Fruit fly (Drosophila melanogaster) whole organism, embryonic: ENCODE results near the gene Est-Q.

ENCODE experiments used
- Aef1 ChIP-seq: fragments of 200-800 bp; sonication (Bioruptor generic); IDR thresholded peaks from 3 replicates; pipeline ENCODE4 v1.3.6; 2022; ENCODE audit warnings: missing biosample characterization, missing genetic modification characterization
- Antp ChIP-seq: fragments of 200-800 bp; sonication (Bioruptor generic); optimal IDR thresholded peaks from 3 replicates; lab custom pipeline; 2016; ENCODE audit warnings: missing biosample characterization, missing genetic modification characterization
- Bdp1 ChIP-seq: fragments of 200-800 bp; sonication (Bioruptor generic); optimal IDR thresholded peaks from 3 replicates; lab custom pipeline; 2016; ENCODE audit warnings: missing biosample characterization, missing genetic modification characterization
- CG10147 ChIP-seq: fragments of 200-800 bp; sonication (Bioruptor generic); optimal IDR thresholded peaks from 2 replicates; lab custom pipeline; 2019; ENCODE audit warnings: missing biosample characterization, mild to moderate bottlenecking, missing genetic modification characterization, moderate library complexity
- CG1024 ChIP-seq: fragments of 200-800 bp; sonication (Bioruptor generic); IDR thresholded peaks from 2 replicates; pipeline ENCODE4 v1.3.6; 2022; ENCODE audit warnings: missing biosample characterization, missing genetic modification characterization
- CG10267 ChIP-seq: fragments of 200-800 bp; sonication (Bioruptor generic); optimal IDR thresholded peaks from 2 replicates; lab custom pipeline; 2018; ENCODE audit warnings: missing biosample characterization, mild to moderate bottlenecking, missing genetic modification characterization, moderate library complexity
- CG11085 ChIP-seq: fragments of 200-800 bp; sonication (Bioruptor generic); IDR thresholded peaks from 2 replicates; pipeline ENCODE4 v1.3.6; 2022; ENCODE audit warnings: missing biosample characterization, missing genetic modification characterization
- CG11560 ChIP-seq: fragments of 200-800 bp; sonication (Bioruptor generic); IDR thresholded peaks from 3 replicates; pipeline ENCODE4 v1.3.6; 2022; ENCODE audit warnings: missing biosample characterization, missing genetic modification characterization
- CG13424 ChIP-seq: fragments of 200-800 bp; sonication (Bioruptor generic); optimal IDR thresholded peaks from 2 replicates; lab custom pipeline; 2019; ENCODE audit warnings: missing biosample characterization, mild to moderate bottlenecking, missing genetic modification characterization, moderate library complexity
- CG13894 ChIP-seq: fragments of 200-800 bp; sonication (Bioruptor generic); optimal IDR thresholded peaks from 3 replicates; lab custom pipeline; 2018; ENCODE audit warnings: missing biosample characterization, mild to moderate bottlenecking, missing genetic modification characterization, moderate library complexity
- CG14050 ChIP-seq: fragments of 200-800 bp; sonication (Bioruptor generic); IDR thresholded peaks from 3 replicates; pipeline ENCODE4 v1.3.6; 2022; ENCODE audit warnings: missing biosample characterization, missing genetic modification characterization
- CG15011 ChIP-seq: fragments of 200-800 bp; sonication (Bioruptor generic); optimal IDR thresholded peaks from 3 replicates; lab custom pipeline; 2018; ENCODE audit warnings: missing biosample characterization, mild to moderate bottlenecking, missing genetic modification characterization
- CG15514 ChIP-seq: fragments of 200-800 bp; sonication (Bioruptor generic); optimal IDR thresholded peaks from 3 replicates; lab custom pipeline; 2017; ENCODE audit warnings: missing biosample characterization, missing genetic modification characterization, mild to moderate bottlenecking, moderate library complexity, missing genetic modification reagents
- CG15696 ChIP-seq: fragments of 200-800 bp; sonication (Bioruptor generic); optimal IDR thresholded peaks from 2 replicates; lab custom pipeline; 2019; ENCODE audit warnings: missing biosample characterization, mild to moderate bottlenecking, missing genetic modification characterization, moderate library complexity
- CG17359 ChIP-seq: fragments of 200-800 bp; sonication (Bioruptor generic); optimal IDR thresholded peaks from 3 replicates; lab custom pipeline; 2018; ENCODE audit warnings: missing biosample characterization, mild to moderate bottlenecking, missing genetic modification characterization, moderate library complexity
- CG17802 ChIP-seq: fragments of 200-800 bp; sonication (Bioruptor generic); optimal IDR thresholded peaks from 2 replicates; lab custom pipeline; 2018; ENCODE audit warnings: missing biosample characterization, mild to moderate bottlenecking, missing genetic modification characterization, moderate library complexity
- CG2120 ChIP-seq: fragments of 200-800 bp; sonication (Bioruptor generic); optimal IDR thresholded peaks from 3 replicates; lab custom pipeline; 2016; ENCODE audit warnings: missing biosample characterization, missing genetic modification characterization
- CG2678 ChIP-seq: fragments of 200-800 bp; sonication (Bioruptor generic); optimal IDR thresholded peaks from 3 replicates; lab custom pipeline; 2019; ENCODE audit warnings: missing biosample characterization, mild to moderate bottlenecking, missing genetic modification characterization, moderate library complexity
- CG4404 ChIP-seq: fragments of 200-800 bp; sonication (Bioruptor generic); IDR thresholded peaks from 2 replicates; pipeline ENCODE4 v1.3.6; 2022; ENCODE audit warnings: missing biosample characterization, missing genetic modification characterization
- CG5180 ChIP-seq: fragments of 200-800 bp; sonication (Bioruptor generic); optimal IDR thresholded peaks from 3 replicates; lab custom pipeline; 2017; ENCODE audit warnings: missing biosample characterization, missing genetic modification characterization, mild to moderate bottlenecking, moderate library complexity, missing genetic modification reagents
- CG5245 ChIP-seq: fragments of 200-800 bp; sonication (Bioruptor generic); optimal IDR thresholded peaks from 3 replicates; lab custom pipeline; 2016; ENCODE audit warnings: missing biosample characterization, missing genetic modification characterization
- CG5953 ChIP-seq: fragments of 200-800 bp; sonication (Bioruptor generic); IDR thresholded peaks from 2 replicates; pipeline ENCODE4 v1.3.6; 2022; ENCODE audit warnings: missing biosample characterization, missing genetic modification characterization
- CG6791 ChIP-seq: fragments of 200-800 bp; sonication (Bioruptor generic); IDR thresholded peaks from 3 replicates; pipeline ENCODE4 v1.3.6; 2022; ENCODE audit warnings: missing biosample characterization, missing genetic modification characterization; ENCODE audit not compliant: partially characterized antibody
- CG9437 ChIP-seq: fragments of 200-800 bp; sonication (Bioruptor generic); optimal IDR thresholded peaks from 2 replicates; lab custom pipeline; 2018; ENCODE audit warnings: missing biosample characterization, mild to moderate bottlenecking, missing genetic modification characterization
- Dip2 ChIP-seq: fragments of 200-800 bp; sonication (Bioruptor generic); IDR thresholded peaks from 2 replicates; pipeline ENCODE4 v1.3.6; 2022; ENCODE audit warnings: missing biosample characterization, missing genetic modification characterization
- Doc3 ChIP-seq: fragments of 200-800 bp; sonication (Bioruptor generic); IDR thresholded peaks from 3 replicates; pipeline ENCODE4 v1.3.6; 2022; ENCODE audit warnings: missing biosample characterization, missing genetic modification characterization; ENCODE audit not compliant: partially characterized antibody
- Hey ChIP-seq: fragments of 200-800 bp; sonication (Bioruptor generic); optimal IDR thresholded peaks from 3 replicates; lab custom pipeline; 2018; ENCODE audit warnings: missing biosample characterization, mild to moderate bottlenecking, missing genetic modification characterization
- Nf-YC ChIP-seq: fragments of 200-800 bp; optimal IDR thresholded peaks from 3 replicates; lab custom pipeline; 2019; ENCODE audit warnings: missing biosample characterization, mild to moderate bottlenecking, missing genetic modification characterization, moderate library complexity
- PHDP ChIP-seq: fragments of 200-800 bp; sonication (Bioruptor generic); optimal IDR thresholded peaks from 3 replicates; lab custom pipeline; 2018; ENCODE audit warnings: missing biosample characterization, mild to moderate bottlenecking, missing genetic modification characterization, moderate library complexity
- Pdp1 ChIP-seq, 2 experiments: fragments of 200-800 bp; sonication (Bioruptor generic); optimal IDR thresholded peaks; 3 replicates each; lab custom pipeline; 2016; ENCODE audit warnings: missing biosample characterization in 2 of 2, missing genetic modification characterization in 2 of 2, mild to moderate bottlenecking in 1 of 2, moderate library complexity in 1 of 2
- Rfx ChIP-seq: fragments of 200-800 bp; sonication (Bioruptor generic); IDR thresholded peaks from 2 replicates; pipeline ENCODE4 v1.3.6; 2022; ENCODE audit warnings: missing biosample characterization, missing genetic modification characterization
- Six4 ChIP-seq: fragments of 200-800 bp; sonication (Bioruptor generic); optimal IDR thresholded peaks from 2 replicates; lab custom pipeline; 2016; ENCODE audit warnings: missing biosample characterization, missing genetic modification characterization
- en ChIP-seq: fragments of 200-800 bp; sonication (Bioruptor generic); optimal IDR thresholded peaks from 2 replicates; lab custom pipeline; 2016; ENCODE audit warnings: missing biosample characterization, missing genetic modification characterization
- grn ChIP-seq: fragments of 200-800 bp; sonication (Bioruptor generic); optimal IDR thresholded peaks from 3 replicates; lab custom pipeline; 2017; ENCODE audit warnings: missing biosample characterization, missing genetic modification characterization
- hkb ChIP-seq, 2 experiments: fragments of 200-800 bp in 1 of 2; fragments of >200 bp in 1 of 2; sonication (Bioruptor generic) in 1 of 2; IDR thresholded peaks in 1 of 2; optimal IDR thresholded peaks in 1 of 2; 2 replicates each; pipeline versions ENCODE4 v1.3.6 to Lab custom; 2017 to 2022; ENCODE audit warnings: missing biosample characterization in 1 of 2, missing genetic modification characterization in 1 of 2
- lov ChIP-seq, 2 experiments: fragments of 200-800 bp in 1 of 2; fragments of >200 bp in 1 of 2; sonication (Bioruptor generic) in 1 of 2; IDR thresholded peaks in 1 of 2; optimal IDR thresholded peaks in 1 of 2; 2 replicates in 1 of 2; 3 replicates in 1 of 2; pipeline versions ENCODE4 v1.3.6 to Lab custom; 2017 to 2022; ENCODE audit warnings: missing biosample characterization in 1 of 2, missing genetic modification characterization in 1 of 2
- nau ChIP-seq: fragments of 200-800 bp; sonication (Bioruptor generic); optimal IDR thresholded peaks from 3 replicates; lab custom pipeline; 2017; ENCODE audit warnings: missing biosample characterization, mild to moderate bottlenecking, missing genetic modification characterization, missing genetic modification reagents
- nerfin-1 ChIP-seq: fragments of 200-800 bp; sonication (Bioruptor generic); optimal IDR thresholded peaks from 3 replicates; lab custom pipeline; 2019; ENCODE audit warnings: missing biosample characterization, mild to moderate bottlenecking, missing genetic modification characterization, moderate library complexity
- onecut ChIP-seq: fragments of 200-800 bp; sonication (Bioruptor generic); IDR thresholded peaks from 2 replicates; pipeline ENCODE4 v1.3.6; 2022; ENCODE audit warnings: missing biosample characterization, missing genetic modification characterization
- pb ChIP-seq: fragments of 200-800 bp; sonication (Bioruptor generic); optimal IDR thresholded peaks from 3 replicates; lab custom pipeline; 2016; ENCODE audit warnings: missing biosample characterization, missing genetic modification characterization
- phol ChIP-seq: fragments of 200-800 bp; sonication (Bioruptor generic); optimal IDR thresholded peaks from 3 replicates; lab custom pipeline; 2018; ENCODE audit warnings: missing biosample characterization, mild to moderate bottlenecking, missing genetic modification characterization, moderate library complexity
- ranshi ChIP-seq: fragments of 200-800 bp; sonication (Bioruptor generic); IDR thresholded peaks from 2 replicates; pipeline ENCODE4 v1.3.6; 2022; ENCODE audit warnings: missing biosample characterization, missing genetic modification characterization
- schlank ChIP-seq: fragments of 200-800 bp; sonication (Bioruptor generic); optimal IDR thresholded peaks from 2 replicates; lab custom pipeline; 2018; ENCODE audit warnings: missing biosample characterization, mild to moderate bottlenecking, missing genetic modification characterization
- seq ChIP-seq: fragments of 200-800 bp; sonication (Bioruptor generic); IDR thresholded peaks from 2 replicates; pipeline ENCODE4 v1.3.6; 2022; ENCODE audit warnings: missing biosample characterization, missing genetic modification characterization
- sr ChIP-seq: fragments of 200-800 bp; sonication (Bioruptor generic); IDR thresholded peaks from 3 replicates; pipeline ENCODE4 v1.3.6; 2022; ENCODE audit warnings: missing biosample characterization, missing genetic modification characterization
- tup ChIP-seq: fragments of 200-800 bp; sonication (Bioruptor generic); optimal IDR thresholded peaks from 2 replicates; lab custom pipeline; 2016; ENCODE audit warnings: missing biosample characterization, mild to moderate bottlenecking, missing genetic modification characterization, moderate library complexity
- unpg ChIP-seq: fragments of 200-800 bp; sonication (Bioruptor generic); optimal IDR thresholded peaks from 3 replicates; lab custom pipeline; 2018; ENCODE audit warnings: missing biosample characterization, mild to moderate bottlenecking, missing genetic modification characterization, moderate library complexity
- vvl ChIP-seq: fragments of 200-800 bp; sonication (Bioruptor generic); IDR thresholded peaks from 2 replicates; pipeline ENCODE4 v1.3.6; 2022; ENCODE audit warnings: missing biosample characterization, missing genetic modification characterization
- wek ChIP-seq: fragments of 200-800 bp; sonication (Bioruptor generic); optimal IDR thresholded peaks from 3 replicates; lab custom pipeline; 2018; ENCODE audit warnings: missing biosample characterization, mild to moderate bottlenecking, missing genetic modification characterization, moderate library complexity

Gene Est-Q

dm6 chr3L:21479636-21480035 is 21.6 kb upstream of the Est-Q start (continued):
- no peak for TF ChIP-seq schlank
- peak; percentile 25 for TF ChIP-seq CG9437
- TF ChIP-seq CG13894 (tag; lab: Kevin White, UChicago): no peak
- TF ChIP-seq CG2120 (GFP tag; lab: Kevin White, UChicago): no peak
- TF ChIP-seq phol (tag; lab: Kevin White, UChicago): peak; percentile 62
- TF ChIP-seq CG15696: no peak
- peak; percentile 98 for TF ChIP-seq Nf-YC (tag; lab: Kevin White, UChicago)
- no peak for TF ChIP-seq CG11560
- peak; percentile 62 for TF ChIP-seq onecut (GFP tag; lab: Robert Waterston, UW)
- TF ChIP-seq nau (GFP tag; lab: Kevin White, UChicago): no peak
- TF ChIP-seq Antp (GFP tag; lab: Kevin White, UChicago): no peak
- peak; percentile 1 for TF ChIP-seq CG15514 (GFP tag; lab: Kevin White, UChicago)
- peak; percentile 36 for TF ChIP-seq Hey (tag; lab: Kevin White, UChicago)
- TF ChIP-seq en (GFP tag; lab: Kevin White, UChicago): no peak
- TF ChIP-seq hkb (optimal IDR thresholded peaks at IDR 0.05; lab: Kevin White, UChicago): no peak
- peak; percentile 75 for TF ChIP-seq hkb (GFP tag; IDR thresholded peaks at IDR 0.05; lab: Robert Waterston, UW)
- no peak; the same call in 1 of the 2 replicates for TF ChIP-seq Rfx (GFP tag; lab: Robert Waterston, UW)
- TF ChIP-seq CG17359 (tag; lab: Kevin White, UChicago): peak; percentile 65
- TF ChIP-seq CG10147 (GFP tag; lab: Kevin White, UChicago): no peak
- TF ChIP-seq wek (GFP tag; lab: Kevin White, UChicago): peak; percentile 65
- peak in 1 of 2 experiments; percentile 8 for TF ChIP-seq Pdp1 (GFP tag; optimal IDR thresholded peaks at IDR 0.05; lab: Kevin White, UChicago)
- TF ChIP-seq Doc3: no peak
- peak; percentile 48 for TF ChIP-seq CG5180 (GFP tag; lab: Kevin White, UChicago)
- TF ChIP-seq grn (GFP tag; lab: Kevin White, UChicago): peak; percentile 13
- no peak for TF ChIP-seq CG2678
- no peak for TF ChIP-seq CG10267 (tag; lab: Kevin White, UChicago)
- TF ChIP-seq ranshi (GFP tag; lab: Robert Waterston, UW): no peak
- TF ChIP-seq CG1024 (GFP tag; lab: Robert Waterston, UW): peak; percentile 63; the same call in 1 of the 2 replicates
- TF ChIP-seq unpg (GFP tag; lab: Kevin White, UChicago): peak; percentile 31
- peak; percentile 96 for TF ChIP-seq vvl
- TF ChIP-seq sr: peak; percentile 71
- TF ChIP-seq PHDP (tag; lab: Kevin White, UChicago): no peak
- no peak for TF ChIP-seq CG11085 (GFP tag; lab: Robert Waterston, UW)
- TF ChIP-seq CG6791: no peak
- TF ChIP-seq pb (GFP tag; lab: Kevin White, UChicago): no peak
- TF ChIP-seq CG14050 (GFP tag; lab: Robert Waterston, UW): peak; percentile 16; the same call in 1 of the 3 replicates
- TF ChIP-seq Aef1: no peak
- TF ChIP-seq CG15011 (GFP tag; lab: Kevin White, UChicago): no peak
- TF ChIP-seq Dip2 (GFP tag; lab: Robert Waterston, UW): no peak
- TF ChIP-seq CG4404 (GFP tag; lab: Robert Waterston, UW): no peak
- no peak for TF ChIP-seq Six4 (GFP tag; lab: Kevin White, UChicago)
- peak; percentile 47 for TF ChIP-seq nerfin-1 (tag; lab: Kevin White, UChicago)
- TF ChIP-seq CG5245: no peak
- no peak for TF ChIP-seq CG13424 (tag; lab: Kevin White, UChicago)
- no peak for TF ChIP-seq CG17802 (tag; lab: Kevin White, UChicago)
- no peak for TF ChIP-seq tup
- TF ChIP-seq Bdp1 (GFP tag; lab: Kevin White, UChicago): no peak
- TF ChIP-seq seq (GFP tag; lab: Robert Waterston, UW): peak; percentile 96
- TF ChIP-seq CG5953 (GFP tag; lab: Robert Waterston, UW): peak; percentile 72; the same call in 1 of the 2 replicates
- TF ChIP-seq lov (optimal IDR thresholded peaks at IDR 0.05; lab: Kevin White, UChicago): no peak
- peak; percentile 79; the same call in 1 of the 3 replicates for TF ChIP-seq lov (GFP tag; IDR thresholded peaks at IDR 0.05; lab: Robert Waterston, UW)
